Worm (Caenorhabditis elegans) whole organism, L4 larva: Measurements from ENCODE around the gene W02H5.2.
A peak's percentile ranks its signal among the peaks of the same experiment; 100 is the strongest.

Source experiments
- F49E8.2 ChIP-seq: sonication (generic microtip); optimal IDR thresholded peaks from 2 replicates; lab custom pipeline; 2016; ENCODE audit warnings: missing compliant biosample characterization, mild to moderate bottlenecking, missing genetic modification characterization, borderline replicate concordance
- Y48G9A.11 ChIP-seq: fragments of 200-800 bp; sonication (Bioruptor generic); IDR thresholded peaks from 2 replicates; pipeline ENCODE4 v1.3.6; 2022; ENCODE audit warnings: missing genetic modification reagents, missing genetic modification characterization, missing compliant biosample characterization
- Y5F2A.4 ChIP-seq: fragments of 200-800 bp; sonication (Bioruptor generic); optimal IDR thresholded peaks from 2 replicates; lab custom pipeline; 2018; ENCODE audit warnings: mild to moderate bottlenecking, missing genetic modification characterization, missing compliant biosample characterization
- Y75B8A.6 ChIP-seq: fragments of 200-800 bp; sonication (Bioruptor generic); IDR thresholded peaks from 2 replicates; pipeline ENCODE4 v1.3.6; 2022; ENCODE audit warnings: missing genetic modification reagents, missing genetic modification characterization, missing compliant biosample characterization
- ZK546.5 ChIP-seq, 2 experiments: sonication (generic microtip); optimal IDR thresholded peaks; 2 replicates each; lab custom pipeline; 2017; ENCODE audit warnings: missing biosample characterization in 2 of 2, missing genetic modification characterization in 2 of 2
- ama-1 ChIP-seq: fragments of 150-350 bp; optimal IDR thresholded peaks from 2 replicates; lab custom pipeline; 2014; ENCODE audit warnings: inconsistent platforms, mixed read lengths
- attf-4 ChIP-seq: sonication (generic microtip); optimal IDR thresholded peaks from 3 replicates; lab custom pipeline; 2017; ENCODE audit warnings: missing biosample characterization, missing genetic modification characterization
- ceh-20 ChIP-seq: fragments of 200-800 bp; sonication (Bioruptor generic); IDR thresholded peaks from 2 replicates; pipeline ENCODE4 v1.3.6; 2022; ENCODE audit warnings: missing genetic modification reagents, missing genetic modification characterization, missing compliant biosample characterization
- ceh-44 ChIP-seq: fragments of 200-800 bp; sonication (Bioruptor generic); IDR thresholded peaks from 2 replicates; pipeline ENCODE4 v1.3.6; 2022; ENCODE audit warnings: missing genetic modification reagents, missing genetic modification characterization, missing compliant biosample characterization
- cey-2 ChIP-seq: sonication (generic microtip); optimal IDR thresholded peaks from 3 replicates; lab custom pipeline; 2017; ENCODE audit warnings: missing genetic modification characterization, mild to moderate bottlenecking, missing compliant biosample characterization, antibody characterized with exemption, borderline replicate concordance; ENCODE audit not compliant: insufficient read depth
- daf-12 ChIP-seq: fragments of 150-350 bp; optimal IDR thresholded peaks from 2 replicates; lab custom pipeline; 2014; ENCODE audit warnings: missing biosample characterization, missing genetic modification reagents, missing genetic modification characterization
- daf-19 ChIP-seq: fragments of 200-800 bp; sonication (Bioruptor generic); conservative IDR thresholded peaks from 2 replicates; pipeline ENCODE4 v1.3.6; 2022; ENCODE audit warnings: missing genetic modification characterization, missing compliant biosample characterization
- dmd-6 ChIP-seq: fragments of 200-800 bp; sonication (Bioruptor generic); IDR thresholded peaks from 2 replicates; pipeline ENCODE4 v1.3.6; 2022; ENCODE audit warnings: missing genetic modification reagents, missing genetic modification characterization, missing compliant biosample characterization
- dmd-8 ChIP-seq: fragments of 200-800 bp; sonication (Bioruptor generic); IDR thresholded peaks from 2 replicates; pipeline ENCODE4 v1.3.6; 2022; ENCODE audit warnings: missing genetic modification characterization, missing compliant biosample characterization
- dpl-1 ChIP-seq: fragments of 150-350 bp; optimal IDR thresholded peaks from 2 replicates; lab custom pipeline; 2014; ENCODE audit warnings: missing biosample characterization, missing genetic modification reagents, missing genetic modification characterization
- dve-1 ChIP-seq: sonication (generic microtip); optimal IDR thresholded peaks from 2 replicates; lab custom pipeline; 2017; ENCODE audit warnings: antibody characterized with exemption, mild to moderate bottlenecking, missing genetic modification characterization, missing compliant biosample characterization; ENCODE audit not compliant: insufficient read depth
- egl-43 ChIP-seq: fragments of 200-800 bp; sonication (Bioruptor generic); IDR thresholded peaks from 2 replicates; pipeline ENCODE4 v1.3.6; 2022; ENCODE audit warnings: missing genetic modification reagents, missing genetic modification characterization, missing compliant biosample characterization
- fos-1 ChIP-seq: fragments of 150-350 bp; optimal IDR thresholded peaks from 2 replicates; lab custom pipeline; 2014; ENCODE audit warnings: missing biosample characterization, missing genetic modification characterization
- hif-1 ChIP-seq, 2 experiments: sonication (generic microtip); optimal IDR thresholded peaks; 2 replicates each; lab custom pipeline; 2016 to 2017; ENCODE audit warnings: missing compliant biosample characterization in 2 of 2, missing genetic modification characterization in 2 of 2, missing genetic modification reagents in 2 of 2, missing genotype in 2 of 2, mild to moderate bottlenecking in 1 of 2
- hlh-30 ChIP-seq: sonication (generic microtip); optimal IDR thresholded peaks from 2 replicates; lab custom pipeline; 2017; ENCODE audit warnings: antibody characterized with exemption, mild to moderate bottlenecking, missing genetic modification characterization, missing compliant biosample characterization; ENCODE audit not compliant: insufficient read depth
- jun-1 ChIP-seq: fragments of 150-350 bp; optimal IDR thresholded peaks from 2 replicates; lab custom pipeline; 2014; ENCODE audit warnings: missing biosample characterization, missing genetic modification reagents, missing genetic modification characterization
- lin-13 ChIP-seq: fragments of 150-350 bp; optimal IDR thresholded peaks from 2 replicates; lab custom pipeline; 2014; ENCODE audit warnings: missing biosample characterization, missing genetic modification reagents, missing genetic modification characterization
- lin-15B ChIP-seq: fragments of 150-350 bp; sonication (generic microtip); optimal IDR thresholded peaks from 3 replicates; lab custom pipeline; 2014; ENCODE audit warnings: missing biosample characterization, missing genetic modification characterization
- lin-38 ChIP-seq: fragments of 200-800 bp; sonication (Bioruptor generic); IDR thresholded peaks from 2 replicates; pipeline ENCODE4 v1.3.6; 2022; ENCODE audit warnings: missing genetic modification reagents, missing genetic modification characterization, missing compliant biosample characterization
- mep-1 ChIP-seq: fragments of 150-350 bp; sonication (generic microtip); optimal IDR thresholded peaks from 3 replicates; lab custom pipeline; 2014; ENCODE audit warnings: missing biosample characterization, missing genetic modification characterization
- mes-2 ChIP-seq: sonication (generic microtip); optimal IDR thresholded peaks from 2 replicates; lab custom pipeline; 2016; ENCODE audit warnings: missing genotype, mild to moderate bottlenecking, missing genetic modification characterization, missing compliant biosample characterization; ENCODE audit not compliant: poor library complexity, severe bottlenecking
- mxl-2 ChIP-seq: fragments of 200-800 bp; sonication (Bioruptor generic); conservative IDR thresholded peaks from 2 replicates; pipeline ENCODE4 v1.3.6; 2022; ENCODE audit warnings: missing genetic modification reagents, missing genetic modification characterization, missing compliant biosample characterization
- nhr-102 ChIP-seq: sonication (generic microtip); optimal IDR thresholded peaks from 2 replicates; lab custom pipeline; 2016; ENCODE audit warnings: mild to moderate bottlenecking, missing genetic modification characterization, moderate library complexity, missing compliant biosample characterization
- nhr-11 ChIP-seq: fragments of 150-350 bp; optimal IDR thresholded peaks from 2 replicates; lab custom pipeline; 2014; ENCODE audit warnings: missing biosample characterization, missing genetic modification characterization
- nhr-28 ChIP-seq: fragments of 150-350 bp; optimal IDR thresholded peaks from 2 replicates; lab custom pipeline; 2014; ENCODE audit warnings: missing biosample characterization, missing genetic modification characterization
- nhr-77 ChIP-seq: fragments of 150-350 bp; optimal IDR thresholded peaks from 2 replicates; lab custom pipeline; 2014; ENCODE audit warnings: missing biosample characterization, missing genetic modification characterization
- pqm-1 ChIP-seq: sonication (generic microtip); optimal IDR thresholded peaks from 2 replicates; lab custom pipeline; 2017; ENCODE audit warnings: missing biosample characterization, missing genetic modification characterization
- rbr-2 ChIP-seq: sonication (generic microtip); optimal IDR thresholded peaks from 2 replicates; lab custom pipeline; 2016; ENCODE audit warnings: missing genotype, missing genetic modification characterization, missing compliant biosample characterization
- skn-1 ChIP-seq: fragments of 150-350 bp; optimal IDR thresholded peaks from 2 replicates; lab custom pipeline; 2014; ENCODE audit warnings: missing biosample characterization, missing genetic modification characterization
- snpc-4 ChIP-seq: fragments of 150-350 bp; optimal IDR thresholded peaks from 2 replicates; lab custom pipeline; 2014; ENCODE audit warnings: missing biosample characterization, missing genetic modification characterization
- tag-97 ChIP-seq: fragments of 200-800 bp; sonication (Bioruptor generic); IDR thresholded peaks from 2 replicates; pipeline ENCODE4 v1.3.6; 2022; ENCODE audit warnings: missing genetic modification characterization, missing compliant biosample characterization
- unc-130 ChIP-seq: sonication (generic microtip); optimal IDR thresholded peaks from 2 replicates; lab custom pipeline; 2016; ENCODE audit warnings: missing genetic modification reagents, missing genetic modification characterization, missing compliant biosample characterization
- unc-62 ChIP-seq, 3 experiments: fragments of 150-350 bp in 1 of 3; sonication (generic microtip); optimal IDR thresholded peaks in 2 of 3; peaks in 1 of 3; 1 replicate in 1 of 3; 2 replicates in 2 of 3; lab custom pipeline; 2014 to 2017; ENCODE audit warnings: missing biosample characterization in 3 of 3, missing genetic modification characterization in 3 of 3, missing genetic modification reagents in 3 of 3, missing genotype in 1 of 3
- zfp-2 ChIP-seq: sonication (generic microtip); optimal IDR thresholded peaks from 2 replicates; lab custom pipeline; 2016; ENCODE audit warnings: mild to moderate bottlenecking, missing genetic modification characterization, missing compliant biosample characterization
- zfp-3 ChIP-seq: fragments of 200-800 bp; sonication (Bioruptor generic); conservative IDR thresholded peaks from 2 replicates; pipeline ENCODE4 v1.3.6; 2022; ENCODE audit warnings: missing genetic modification reagents, missing genetic modification characterization, missing compliant biosample characterization
- zip-2 ChIP-seq: fragments of 150-350 bp; optimal IDR thresholded peaks from 2 replicates; lab custom pipeline; 2014; ENCODE audit warnings: missing biosample characterization, missing genetic modification characterization

W02H5.2 gene

DNA sequence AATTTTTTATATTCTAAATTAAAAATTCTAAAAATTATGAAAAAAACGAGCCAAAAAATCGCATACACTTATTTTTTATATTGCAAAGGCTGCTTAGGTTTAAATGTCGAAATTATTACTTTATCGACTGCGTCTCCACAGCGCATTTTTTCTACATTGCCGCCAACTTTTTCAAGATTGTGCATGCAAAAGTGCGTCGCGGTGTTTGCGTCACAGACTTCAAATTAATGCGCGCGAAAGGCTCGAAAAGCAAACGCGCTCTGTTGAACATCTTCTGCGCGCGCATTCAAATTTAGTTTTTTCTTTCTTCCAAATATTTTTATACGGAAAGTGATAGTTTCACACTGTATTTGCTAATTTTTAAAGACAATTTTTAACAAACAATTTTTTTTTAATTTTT is 38.6 kb upstream of the W02H5.2 start (continued):
- TF ChIP-seq egl-43 (GFP tag; lab: Robert Waterston, UW) = peak; percentile 86
- TF ChIP-seq Y5F2A.4 (GFP tag; lab: Kevin White, UChicago) = no peak
- no peak for TF ChIP-seq attf-4 (tag; lab: Kevin White, UChicago)
- peak; percentile 49 for TF ChIP-seq lin-15B
- TF ChIP-seq ZK546.5 (tag; optimal IDR thresholded peaks at IDR 0.05; lab: Kevin White, UChicago) = no peak
- TF ChIP-seq tag-97 (GFP tag; lab: Robert Waterston, UW) = 0 out of 2 replicates have a peak, but pooled peaks have one; percentile 59

- TF ChIP-seq dmd-6 (GFP tag; lab: Robert Waterston, UW) (no peak), mxl-2 (no peak), F49E8.2 (tag; lab: Kevin White, UChicago) (no peak), zfp-2 (tag; lab: Kevin White, UChicago) (no peak), nhr-77 (tag; lab: Kevin White, UChicago) (no peak), jun-1 (no peak), pqm-1 (tag; lab: Kevin White, UChicago) (no peak), Y48G9A.11 (GFP tag; lab: Robert Waterston, UW) (peak; percentile 61; the same call in 1 of the 2 replicates), lin-38 (GFP tag; lab: Robert Waterston, UW) (peak; percentile 35; the same call in 1 of the 2 replicates), ama-1 (lab: Kevin White, UChicago) (no peak), lin-13 (GFP tag; lab: Kevin White, UChicago) (no peak), nhr-102 (tag; lab: Kevin White, UChicago) (no peak), Y75B8A.6 (GFP tag; lab: Robert Waterston, UW) (0 out of 2 replicates have a peak, but pooled peaks have one; percentile 46), rbr-2 (tag; lab: Kevin White, UChicago) (no peak), ZK546.5 (tag; optimal IDR thresholded peaks at IDR 0.05; lab: Kevin White, UChicago) (no peak)
Observed at ce11 chrV:2601817-2602216, 37.3 kb upstream of the W02H5.2 start.

DNA sequence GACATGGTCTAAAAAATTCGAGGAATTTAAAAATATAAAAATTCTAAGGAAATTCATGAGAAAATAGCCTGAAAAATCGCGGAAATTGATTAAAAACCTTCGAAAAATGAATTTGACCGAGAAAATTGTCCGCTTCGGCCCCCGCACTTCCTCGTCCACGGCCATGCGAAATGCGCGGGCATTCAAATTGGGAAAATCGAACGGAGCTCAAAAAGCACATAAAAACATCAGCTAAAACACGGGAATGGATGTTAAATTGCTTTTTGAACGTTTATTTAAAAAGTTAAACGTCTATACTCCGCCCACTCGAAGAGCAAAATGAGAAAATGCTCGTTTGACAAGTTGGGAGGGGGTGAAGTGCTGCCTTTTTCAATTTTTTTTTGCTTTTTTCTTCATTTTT is 36.1 kb upstream of the W02H5.2 start, which contains the start of gene F53E10.6:
TSS of gene F53E10.6 (minus strand) at position 8 of the 400 bp plus-strand sequence.
- no peak for TF ChIP-seq zfp-3 (GFP tag; lab: Robert Waterston, UW)
- 0 out of 2 replicates have a peak, but pooled peaks have one; percentile 17 for TF ChIP-seq Y48G9A.11 (GFP tag; lab: Robert Waterston, UW)
- TF ChIP-seq cey-2 (tag; lab: Kevin White, UChicago) = no peak
- no peak for TF ChIP-seq dve-1 (tag; lab: Kevin White, UChicago)
- TF ChIP-seq daf-19 (GFP tag; lab: Robert Waterston, UW) = no peak
- peak in 1 of 2 experiments; percentile 88 for TF ChIP-seq unc-62 (GFP tag; optimal IDR thresholded peaks at IDR 0.05 in 1 of 2; lab: Kevin White, UChicago)
- no peak for TF ChIP-seq unc-62 (tag; optimal IDR thresholded peaks at IDR 0.05; lab: Kevin White, UChicago)
- no peak for TF ChIP-seq dmd-8 (GFP tag; lab: Robert Waterston, UW)
- no peak for TF ChIP-seq nhr-102 (tag; lab: Kevin White, UChicago)
- TF ChIP-seq unc-130 (GFP tag; lab: Kevin White, UChicago) = peak; percentile 72
- no peak for TF ChIP-seq lin-15B
- no peak for TF ChIP-seq daf-12 (tag; lab: Kevin White, UChicago)
- TF ChIP-seq nhr-28 (tag; lab: Kevin White, UChicago) = no peak
- TF ChIP-seq skn-1 = no peak
- TF ChIP-seq snpc-4 (tag; lab: Kevin White, UChicago) = no peak
- TF ChIP-seq dmd-6 (GFP tag; lab: Robert Waterston, UW) = no peak
- TF ChIP-seq hif-1 (tag; optimal IDR thresholded peaks at IDR 0.05; lab: Kevin White, UChicago) = peak in 1 of 2 experiments; percentile 77
- no peak for TF ChIP-seq Y5F2A.4 (GFP tag; lab: Kevin White, UChicago)
- TF ChIP-seq zip-2 (tag; lab: Kevin White, UChicago) = no peak
- TF ChIP-seq hlh-30 (tag; lab: Kevin White, UChicago) = no peak
- no peak for TF ChIP-seq nhr-77 (tag; lab: Kevin White, UChicago)
- no peak for TF ChIP-seq nhr-11 (tag; lab: Kevin White, UChicago)
- no peak for TF ChIP-seq ceh-44 (GFP tag; lab: Robert Waterston, UW)
- TF ChIP-seq dpl-1 (GFP tag; lab: Kevin White, UChicago) = peak; percentile 84
- peak; percentile 96 for TF ChIP-seq mes-2 (tag; lab: Kevin White, UChicago)
- no peak for TF ChIP-seq ceh-20
- no peak for TF ChIP-seq mep-1 (tag; lab: Kevin White, UChicago)
- TF ChIP-seq fos-1 (tag; lab: Kevin White, UChicago) = no peak
- TF ChIP-seq lin-38 (GFP tag; lab: Robert Waterston, UW) = peak; percentile 53
- no peak for TF ChIP-seq zfp-2 (tag; lab: Kevin White, UChicago)
- no peak for TF ChIP-seq egl-43 (GFP tag; lab: Robert Waterston, UW)
